Fruit fly (Drosophila melanogaster): ENCODE data around the gene Aos1.
A peak's percentile ranks its signal among the peaks of the same experiment; 100 is the strongest.

The Aos1 gene

dm6 chr3R:12442601-12443533 lies 9.2 kb upstream of the Aos1 start (continued):
- no peak for TF ChIP-seq psq (GFP tag; optimal IDR thresholded peaks at IDR 0.05)
- no peak for TF ChIP-seq CG10147 (GFP tag; optimal IDR thresholded peaks at IDR 0.05)
- TF ChIP-seq CG5953 (GFP tag; IDR thresholded peaks at IDR 0.05): no peak
- TF ChIP-seq CG17359 (tag; optimal IDR thresholded peaks at IDR 0.05): peak; percentile 25
- peak; percentile 7 for TF ChIP-seq Sox102F (GFP tag; optimal IDR thresholded peaks at IDR 0.05)
- peak; percentile 3 for TF ChIP-seq org-1 (GFP tag; optimal IDR thresholded peaks at IDR 0.05)
- no peak for TF ChIP-seq CG8388 (GFP tag; optimal IDR thresholded peaks at IDR 0.05)
- no peak for TF ChIP-seq CG10565 (GFP tag; optimal IDR thresholded peaks at IDR 0.05)
- no peak for TF ChIP-seq ase (GFP tag; IDR thresholded peaks at IDR 0.05)
- no peak for TF ChIP-seq schlank (tag; optimal IDR thresholded peaks at IDR 0.05)
- TF ChIP-seq sob (GFP tag; IDR thresholded peaks at IDR 0.05): no peak
- no peak for TF ChIP-seq ap (GFP tag; IDR thresholded peaks at IDR 0.05)

- TF ChIP-seq CG7839 (tag; optimal IDR thresholded peaks at IDR 0.05) (no peak), CG11085 (GFP tag; IDR thresholded peaks at IDR 0.05) (no peak), exex (tag; optimal IDR thresholded peaks at IDR 0.05) (peak; percentile 58), run (tag; optimal IDR thresholded peaks at IDR 0.05) (no peak), Med (GFP tag) (peak; percentile 36), Fer2 (tag; optimal IDR thresholded peaks at IDR 0.05) (no peak), CG12769 (tag; optimal IDR thresholded peaks at IDR 0.05) (peak; percentile 74), CG14050 (GFP tag; IDR thresholded peaks at IDR 0.05) (no peak), CG32532 (GFP tag; IDR thresholded peaks at IDR 0.05) (peak; percentile 20; the same call in 1 of the 2 replicates), CG6272 (GFP tag; IDR thresholded peaks at IDR 0.05) (no peak), chinmo (GFP tag; IDR thresholded peaks at IDR 0.05; ENCODE audit: partially characterized antibody) (0 out of 4 replicates have a peak, but pooled peaks have one; percentile 76), onecut (GFP tag; IDR thresholded peaks at IDR 0.05) (peak; percentile 25; the same call in 1 of the 2 replicates), fd64A (GFP tag; optimal IDR thresholded peaks at IDR 0.05) (no peak), zfh1 (GFP tag; IDR thresholded peaks at IDR 0.05) (no peak), Sry-δ (GFP tag; optimal IDR thresholded peaks at IDR 0.05) (no peak), CG2889 (GFP tag; IDR thresholded peaks at IDR 0.05) (no peak), pan (optimal IDR thresholded peaks at IDR 0.05) (no peak), pan (GFP tag; optimal IDR thresholded peaks at IDR 0.05 in 1 of 2, IDR thresholded peaks at IDR 0.05 in 1 of 2) (peak in 1 of 2 experiments; percentile 15), bsh (GFP tag; optimal IDR thresholded peaks at IDR 0.05) (no peak), CG14965 (GFP tag; optimal IDR thresholded peaks at IDR 0.05; ENCODE audit: borderline replicate concordance) (no peak), Deaf1 (tag; optimal IDR thresholded peaks at IDR 0.05) (peak; percentile 46), CG10543 (GFP tag; optimal IDR thresholded peaks at IDR 0.05) (peak; percentile 37), CG14014 (GFP tag; IDR thresholded peaks at IDR 0.05) (no peak), CG18599 (GFP tag; optimal IDR thresholded peaks at IDR 0.05) (peak; percentile 2), Ravus (GFP tag; IDR thresholded peaks at IDR 0.05) (no peak), CG9932 (GFP tag; IDR thresholded peaks at IDR 0.05) (peak; percentile 24; the same call in 1 of the 2 replicates), seq (GFP tag; IDR thresholded peaks at IDR 0.05) (no peak), CG8290 (GFP tag; optimal IDR thresholded peaks at IDR 0.05) (no peak), CG8290 (tag; optimal IDR thresholded peaks at IDR 0.05) (peak in 1 of 2 experiments; percentile 41)
Observed at dm6 chr3R:12441008-12441606, 7.5 kb upstream of the Aos1 start.
